Fruit fly (Drosophila melanogaster) whole organism, embryonic: ENCODE measurements around the gene Swip-1.

Experiments used
- Abd-B ChIP-seq: fragments of 200-800 bp; sonication (Bioruptor generic); optimal IDR thresholded peaks from 2 replicates; lab custom pipeline; 2018; ENCODE audit warnings: missing biosample characterization, mild to moderate bottlenecking, missing genetic modification characterization, moderate library complexity
- B-H1 ChIP-seq: fragments of 200-800 bp; sonication (Bioruptor generic); IDR thresholded peaks from 3 replicates; pipeline ENCODE4 v1.3.6; 2022; ENCODE audit warnings: missing biosample characterization, missing genetic modification characterization
- Bgb ChIP-seq: fragments of 200-800 bp; sonication (Bioruptor generic); IDR thresholded peaks from 2 replicates; pipeline ENCODE4 v1.3.6; 2022; ENCODE audit warnings: missing biosample characterization, missing genetic modification characterization; ENCODE audit not compliant: partially characterized antibody
- CG10321 ChIP-seq: fragments of 200-800 bp; sonication (Bioruptor generic); IDR thresholded peaks from 2 replicates; pipeline ENCODE4 v1.3.6; 2022; ENCODE audit warnings: missing biosample characterization, missing genetic modification characterization
- CG10543 ChIP-seq: fragments of 200-800 bp; sonication (Bioruptor generic); optimal IDR thresholded peaks from 3 replicates; lab custom pipeline; 2017; ENCODE audit warnings: missing biosample characterization, mild to moderate bottlenecking, missing genetic modification characterization, moderate library complexity
- CG10959 ChIP-seq: fragments of 200-800 bp; sonication (Bioruptor generic); IDR thresholded peaks from 2 replicates; pipeline ENCODE4 v1.3.6; 2022; ENCODE audit warnings: missing biosample characterization, missing genetic modification characterization
- CG11247 ChIP-seq: fragments of 200-800 bp; sonication (Bioruptor generic); IDR thresholded peaks from 2 replicates; pipeline ENCODE4 v1.3.6; 2022; ENCODE audit warnings: missing biosample characterization, missing genetic modification characterization
- CG11398 ChIP-seq: fragments of 200-800 bp; sonication (Bioruptor generic); optimal IDR thresholded peaks from 2 replicates; lab custom pipeline; 2016; ENCODE audit warnings: missing biosample characterization, missing genetic modification characterization
- CG12659 ChIP-seq: fragments of 200-800 bp; sonication (Bioruptor generic); optimal IDR thresholded peaks from 3 replicates; lab custom pipeline; 2017; ENCODE audit warnings: mild to moderate bottlenecking, missing biosample characterization, missing genetic modification reagents, missing genetic modification characterization
- CG12769 ChIP-seq: fragments of 200-800 bp; sonication (Bioruptor generic); optimal IDR thresholded peaks from 2 replicates; lab custom pipeline; 2019; ENCODE audit warnings: missing biosample characterization, mild to moderate bottlenecking, missing genetic modification characterization, moderate library complexity
- CG17328 ChIP-seq: fragments of 200-800 bp; sonication (Bioruptor generic); IDR thresholded peaks from 2 replicates; pipeline ENCODE4 v1.3.6; 2022; ENCODE audit warnings: missing biosample characterization, missing genetic modification characterization
- CG17568 ChIP-seq: fragments of 200-800 bp; sonication (Bioruptor generic); optimal IDR thresholded peaks from 2 replicates; lab custom pipeline; 2018; ENCODE audit warnings: missing biosample characterization, mild to moderate bottlenecking, missing genetic modification characterization, moderate library complexity
- CG1832 ChIP-seq: fragments of 200-800 bp; sonication (Bioruptor generic); optimal IDR thresholded peaks from 2 replicates; lab custom pipeline; 2017; ENCODE audit warnings: missing biosample characterization, mild to moderate bottlenecking, missing genetic modification characterization, inconsistent platforms
- CG2202 ChIP-seq: fragments of 200-800 bp; sonication (Bioruptor generic); optimal IDR thresholded peaks from 2 replicates; lab custom pipeline; 2018; ENCODE audit warnings: missing biosample characterization, mild to moderate bottlenecking, missing genetic modification characterization
- CG30431 ChIP-seq: fragments of 200-800 bp; sonication (Bioruptor generic); optimal IDR thresholded peaks from 2 replicates; lab custom pipeline; 2017; ENCODE audit warnings: missing biosample characterization, missing genetic modification characterization
- CG3281 ChIP-seq: fragments of 200-800 bp; sonication (Bioruptor generic); optimal IDR thresholded peaks from 3 replicates; lab custom pipeline; 2017; ENCODE audit warnings: missing biosample characterization, mild to moderate bottlenecking, missing genetic modification characterization
- CG4404 ChIP-seq: fragments of 200-800 bp; sonication (Bioruptor generic); IDR thresholded peaks from 2 replicates; pipeline ENCODE4 v1.3.6; 2022; ENCODE audit warnings: missing biosample characterization, missing genetic modification characterization
- CG6689 ChIP-seq: fragments of 200-800 bp; sonication (Bioruptor generic); IDR thresholded peaks from 2 replicates; pipeline ENCODE4 v1.3.6; 2022; ENCODE audit warnings: missing biosample characterization, missing genetic modification characterization
- CG6791 ChIP-seq: fragments of 200-800 bp; sonication (Bioruptor generic); IDR thresholded peaks from 3 replicates; pipeline ENCODE4 v1.3.6; 2022; ENCODE audit warnings: missing biosample characterization, missing genetic modification characterization; ENCODE audit not compliant: partially characterized antibody
- CG7357 ChIP-seq: fragments of 200-800 bp; sonication (Bioruptor generic); IDR thresholded peaks from 3 replicates; pipeline ENCODE4 v1.3.6; 2022; ENCODE audit warnings: missing biosample characterization, missing genetic modification characterization
- CG7372 ChIP-seq: fragments of 200-800 bp; sonication (Bioruptor generic); IDR thresholded peaks from 2 replicates; pipeline ENCODE4 v1.3.6; 2022; ENCODE audit warnings: missing biosample characterization, missing genetic modification characterization
- CG7839 ChIP-seq: fragments of 200-800 bp; sonication (Bioruptor generic); optimal IDR thresholded peaks from 3 replicates; lab custom pipeline; 2018; ENCODE audit warnings: missing biosample characterization, mild to moderate bottlenecking, missing genetic modification characterization, moderate library complexity
- CG8478 ChIP-seq: fragments of >200 bp; optimal IDR thresholded peaks from 2 replicates; lab custom pipeline; 2018
- CG9797 ChIP-seq: fragments of 200-800 bp; sonication (Bioruptor generic); optimal IDR thresholded peaks from 3 replicates; lab custom pipeline; 2018; ENCODE audit warnings: missing biosample characterization, mild to moderate bottlenecking, missing genetic modification characterization
- Dbx ChIP-seq: fragments of 200-800 bp; sonication (Bioruptor generic); IDR thresholded peaks from 3 replicates; pipeline ENCODE4 v1.3.6; 2022; ENCODE audit warnings: missing biosample characterization, missing genetic modification characterization
- Drgx ChIP-seq: fragments of 200-800 bp; sonication (Bioruptor generic); IDR thresholded peaks from 2 replicates; pipeline ENCODE4 v1.3.6; 2022; ENCODE audit warnings: missing biosample characterization, missing genetic modification characterization
- HLH3B ChIP-seq: fragments of 200-800 bp; sonication (Bioruptor generic); IDR thresholded peaks from 2 replicates; pipeline ENCODE4 v1.3.6; 2022; ENCODE audit warnings: missing biosample characterization, missing genetic modification characterization
- Hand ChIP-seq: fragments of 200-800 bp; sonication (Bioruptor generic); optimal IDR thresholded peaks from 2 replicates; lab custom pipeline; 2017; ENCODE audit warnings: mild to moderate bottlenecking, missing biosample characterization, missing genetic modification reagents, missing genetic modification characterization
- Oaz ChIP-seq: fragments of 200-800 bp; sonication (Bioruptor generic); IDR thresholded peaks from 2 replicates; pipeline ENCODE4 v1.3.6; 2022; ENCODE audit warnings: missing biosample characterization, missing genetic modification characterization
- Six4 ChIP-seq: fragments of 200-800 bp; sonication (Bioruptor generic); optimal IDR thresholded peaks from 2 replicates; lab custom pipeline; 2016; ENCODE audit warnings: missing biosample characterization, missing genetic modification characterization
- Sry-δ ChIP-seq: fragments of 200-800 bp; sonication (Bioruptor generic); optimal IDR thresholded peaks from 2 replicates; lab custom pipeline; 2016; ENCODE audit warnings: missing biosample characterization, missing genetic modification characterization
- Taf1 ChIP-seq: fragments of 200-800 bp; sonication (Bioruptor generic); IDR thresholded peaks from 2 replicates; pipeline ENCODE4 v1.3.6; 2022; ENCODE audit warnings: missing biosample characterization, missing genetic modification characterization
- chm ChIP-seq: fragments of 200-800 bp; sonication (Bioruptor generic); IDR thresholded peaks from 2 replicates; pipeline ENCODE4 v1.3.6; 2022; ENCODE audit warnings: missing biosample characterization, missing genetic modification characterization
- crc ChIP-seq: fragments of 200-800 bp; sonication (Bioruptor generic); optimal IDR thresholded peaks from 2 replicates; lab custom pipeline; 2016; ENCODE audit warnings: missing biosample characterization, missing genetic modification characterization
- gfzf ChIP-seq: fragments of 200-800 bp; sonication (Bioruptor generic); optimal IDR thresholded peaks from 2 replicates; lab custom pipeline; 2016; ENCODE audit warnings: missing biosample characterization, mild to moderate bottlenecking, missing genetic modification characterization, moderate library complexity
- gsb-n ChIP-seq: fragments of 200-800 bp; sonication (Bioruptor generic); optimal IDR thresholded peaks from 3 replicates; lab custom pipeline; 2018; ENCODE audit warnings: missing biosample characterization, mild to moderate bottlenecking, missing genetic modification characterization
- lmd ChIP-seq: fragments of 200-800 bp; sonication (Bioruptor generic); IDR thresholded peaks from 2 replicates; pipeline ENCODE4 v1.3.6; 2022; ENCODE audit warnings: missing biosample characterization, missing genetic modification characterization
- nom ChIP-seq: fragments of 200-800 bp; sonication (Bioruptor generic); optimal IDR thresholded peaks from 2 replicates; lab custom pipeline; 2017; ENCODE audit warnings: missing biosample characterization, missing genetic modification characterization, mild to moderate bottlenecking, moderate library complexity, missing genetic modification reagents
- org-1 ChIP-seq: fragments of 200-800 bp; sonication (Bioruptor generic); optimal IDR thresholded peaks from 2 replicates; lab custom pipeline; 2017; ENCODE audit warnings: missing biosample characterization, missing genetic modification characterization
- pros ChIP-seq: fragments of 200-800 bp; sonication (Bioruptor generic); optimal IDR thresholded peaks from 3 replicates; lab custom pipeline; 2019; ENCODE audit warnings: missing biosample characterization, mild to moderate bottlenecking, missing genetic modification characterization, moderate library complexity
- rib ChIP-seq: fragments of 200-800 bp; sonication (Bioruptor generic); IDR thresholded peaks from 2 replicates; pipeline ENCODE4 v1.3.6; 2022; ENCODE audit warnings: missing biosample characterization, missing genetic modification characterization
- ro ChIP-seq: fragments of 200-800 bp; sonication (Bioruptor generic); IDR thresholded peaks from 2 replicates; pipeline ENCODE4 v1.3.6; 2022; ENCODE audit warnings: missing biosample characterization, missing genetic modification characterization
- sd ChIP-seq: fragments of 200-800 bp; sonication (Bioruptor generic); optimal IDR thresholded peaks from 3 replicates; lab custom pipeline; 2018; ENCODE audit warnings: missing biosample characterization, mild to moderate bottlenecking, missing genetic modification characterization, moderate library complexity
- sima ChIP-seq: fragments of 200-800 bp; sonication (Bioruptor generic); optimal IDR thresholded peaks from 2 replicates; lab custom pipeline; 2016; ENCODE audit warnings: missing biosample characterization, missing genetic modification characterization
- sisA ChIP-seq: fragments of 200-800 bp; sonication (Bioruptor generic); IDR thresholded peaks from 2 replicates; pipeline ENCODE4 v1.3.6; 2022; ENCODE audit warnings: missing biosample characterization, missing genetic modification characterization
- slou ChIP-seq: fragments of 200-800 bp; sonication (Bioruptor generic); optimal IDR thresholded peaks from 3 replicates; lab custom pipeline; 2016; ENCODE audit warnings: missing biosample characterization, missing genetic modification characterization
- slp2 ChIP-seq: fragments of 200-800 bp; sonication (Bioruptor generic); optimal IDR thresholded peaks from 2 replicates; lab custom pipeline; 2016; ENCODE audit warnings: missing biosample characterization, missing genetic modification characterization
- sqz ChIP-seq: fragments of 200-800 bp; sonication (Bioruptor generic); optimal IDR thresholded peaks from 3 replicates; lab custom pipeline; 2018; ENCODE audit warnings: missing biosample characterization, mild to moderate bottlenecking, missing genetic modification characterization
- sr ChIP-seq: fragments of 200-800 bp; sonication (Bioruptor generic); IDR thresholded peaks from 3 replicates; pipeline ENCODE4 v1.3.6; 2022; ENCODE audit warnings: missing biosample characterization, missing genetic modification characterization
- usp ChIP-seq: fragments of >200 bp; optimal IDR thresholded peaks from 2 replicates; lab custom pipeline; 2017; ENCODE audit warnings: missing biosample characterization, missing genetic modification characterization

The Swip-1 gene

dm6 chr2L:18987078-18987895 lies at the start of gene Swip-1, which contains the start of gene EMC5 (continued):
- no peak; the same call in 1 of the 2 replicates for TF ChIP-seq CG17328 (GFP tag; lab: Robert Waterston, UW)
- TF ChIP-seq CG10543 (GFP tag; lab: Kevin White, UChicago), result peak; percentile 66
- TF ChIP-seq sisA (GFP tag; lab: Robert Waterston, UW), result peak; percentile 60; the same call in 1 of the 2 replicates
- peak; percentile 43 for TF ChIP-seq nom (GFP tag; lab: Kevin White, UChicago)
- peak; percentile 76 for TF ChIP-seq gfzf (GFP tag; lab: Kevin White, UChicago)
- peak; percentile 68 for TF ChIP-seq Sry-δ (GFP tag; lab: Kevin White, UChicago)
- TF ChIP-seq sr (GFP tag; lab: Robert Waterston, UW), result peak; percentile 35; the same call in 1 of the 3 replicates
- TF ChIP-seq CG7839 (tag; lab: Kevin White, UChicago), result peak; percentile 73
- no peak for TF ChIP-seq Hand (GFP tag; lab: Kevin White, UChicago)
- TF ChIP-seq CG9797 (GFP tag; lab: Kevin White, UChicago), result peak; percentile 77
- TF ChIP-seq Six4 (GFP tag; lab: Kevin White, UChicago), result peak; percentile 31
- peak; percentile 47 for TF ChIP-seq Bgb (GFP tag; lab: Robert Waterston, UW)
- TF ChIP-seq slp2, result no peak
- TF ChIP-seq CG6689 (GFP tag; lab: Robert Waterston, UW), result peak; percentile 66
- TF ChIP-seq Taf1 (GFP tag; lab: Robert Waterston, UW), result 0 out of 2 replicates have a peak, but pooled peaks have one; percentile 5
- TF ChIP-seq usp, result no peak
- peak; percentile 87 for TF ChIP-seq chm (GFP tag; lab: Robert Waterston, UW)
- peak; percentile 38 for TF ChIP-seq sqz
- no peak for TF ChIP-seq ro (GFP tag; lab: Robert Waterston, UW)
- no peak for TF ChIP-seq org-1 (GFP tag; lab: Kevin White, UChicago)
- TF ChIP-seq rib (GFP tag; lab: Robert Waterston, UW), result 0 out of 2 replicates have a peak, but pooled peaks have one; percentile 20
- TF ChIP-seq lmd (GFP tag; lab: Robert Waterston, UW), result peak; percentile 73; the same call in 1 of the 2 replicates
- peak; percentile 17; the same call in 1 of the 3 replicates for TF ChIP-seq B-H1 (GFP tag; lab: Robert Waterston, UW)
- no peak for TF ChIP-seq Oaz
- TF ChIP-seq sd, result peak; percentile 60
- peak; percentile 84 for TF ChIP-seq Abd-B
- no peak for TF ChIP-seq CG1832
- TF ChIP-seq pros (GFP tag; lab: Kevin White, UChicago), result no peak
- peak; percentile 52; the same call in 1 of the 2 replicates for TF ChIP-seq HLH3B (GFP tag; lab: Robert Waterston, UW)
- no peak for TF ChIP-seq Drgx (GFP tag; lab: Robert Waterston, UW)
- no peak for TF ChIP-seq CG17568 (GFP tag; lab: Kevin White, UChicago)
- TF ChIP-seq slou, result peak; percentile 45
- TF ChIP-seq CG11398 (GFP tag; lab: Kevin White, UChicago), result no peak
- no peak for TF ChIP-seq CG12769 (tag; lab: Kevin White, UChicago)
- TF ChIP-seq CG8478 (lab: Kevin White, UChicago), result no peak
- peak; percentile 44 for TF ChIP-seq CG3281
- TF ChIP-seq Dbx, result peak; percentile 69
- TF ChIP-seq CG10321 (GFP tag; lab: Robert Waterston, UW), result no peak
- no peak for TF ChIP-seq crc (GFP tag; lab: Kevin White, UChicago)
- TF ChIP-seq CG10959 (GFP tag; lab: Robert Waterston, UW), result no peak
- TF ChIP-seq CG12659 (GFP tag; lab: Kevin White, UChicago), result peak; percentile 82
- no peak for TF ChIP-seq sima (GFP tag; lab: Kevin White, UChicago)
- TF ChIP-seq CG2202 (tag; lab: Kevin White, UChicago), result no peak
- TF ChIP-seq CG30431 (GFP tag; lab: Kevin White, UChicago), result no peak
- TF ChIP-seq CG4404 (GFP tag; lab: Robert Waterston, UW), result peak; percentile 36; the same call in 1 of the 2 replicates
- TF ChIP-seq gsb-n (tag; lab: Kevin White, UChicago), result peak; percentile 64
- no peak for TF ChIP-seq CG7372
- TF ChIP-seq CG7357, result no peak
- peak; percentile 58; the same call in 2 of the 3 replicates for TF ChIP-seq CG6791 (GFP tag; lab: Robert Waterston, UW)
- peak; percentile 64 for TF ChIP-seq CG11247 (GFP tag; lab: Robert Waterston, UW)
